Worm (Caenorhabditis elegans) whole organism, L4 larva: ENCODE results near the gene T06E8.2.

ENCODE experiments used
- F37D6.2 ChIP-seq: sonication (generic microtip); optimal IDR thresholded peaks from 2 replicates; lab custom pipeline; 2016; ENCODE audit warnings: mild to moderate bottlenecking, missing genetic modification characterization, missing compliant biosample characterization
- R02D3.7 ChIP-seq: fragments of 150-350 bp; sonication (generic microtip); optimal IDR thresholded peaks from 3 replicates; lab custom pipeline; 2014; ENCODE audit warnings: missing biosample characterization, missing genetic modification characterization
- T20F7.1 ChIP-seq: fragments of 200-800 bp; sonication (Bioruptor generic); optimal IDR thresholded peaks from 2 replicates; lab custom pipeline; 2018; ENCODE audit warnings: mild to moderate bottlenecking, missing genetic modification characterization, missing compliant biosample characterization
- T26A8.4 ChIP-seq: fragments of 200-800 bp; sonication (Bioruptor generic); IDR thresholded peaks from 2 replicates; pipeline ENCODE4 v1.3.6; 2022; ENCODE audit warnings: missing genetic modification characterization, missing compliant biosample characterization
- Y75B8A.6 ChIP-seq: fragments of 200-800 bp; sonication (Bioruptor generic); IDR thresholded peaks from 2 replicates; pipeline ENCODE4 v1.3.6; 2022; ENCODE audit warnings: missing genetic modification reagents, missing genetic modification characterization, missing compliant biosample characterization
- aly-2 ChIP-seq: sonication (generic microtip); optimal IDR thresholded peaks from 2 replicates; lab custom pipeline; 2018; ENCODE audit warnings: missing biosample characterization, missing genetic modification characterization
- arid-1 ChIP-seq: fragments of 200-800 bp; sonication (Bioruptor generic); conservative IDR thresholded peaks from 2 replicates; pipeline ENCODE4 v1.3.6; 2022; ENCODE audit warnings: missing genetic modification reagents, missing genetic modification characterization, missing compliant biosample characterization
- attf-4 ChIP-seq: sonication (generic microtip); optimal IDR thresholded peaks from 3 replicates; lab custom pipeline; 2017; ENCODE audit warnings: missing biosample characterization, missing genetic modification characterization
- ceh-20 ChIP-seq: fragments of 200-800 bp; sonication (Bioruptor generic); IDR thresholded peaks from 2 replicates; pipeline ENCODE4 v1.3.6; 2022; ENCODE audit warnings: missing genetic modification reagents, missing genetic modification characterization, missing compliant biosample characterization
- ceh-62 ChIP-seq: sonication (generic microtip); optimal IDR thresholded peaks from 2 replicates; lab custom pipeline; 2017; ENCODE audit warnings: missing biosample characterization, missing genetic modification characterization
- ceh-82 ChIP-seq: sonication (generic microtip); optimal IDR thresholded peaks from 2 replicates; lab custom pipeline; 2017; ENCODE audit warnings: missing biosample characterization, missing genetic modification characterization
- dmd-6 ChIP-seq: fragments of 200-800 bp; sonication (Bioruptor generic); IDR thresholded peaks from 2 replicates; pipeline ENCODE4 v1.3.6; 2022; ENCODE audit warnings: missing genetic modification reagents, missing genetic modification characterization, missing compliant biosample characterization
- dmd-8 ChIP-seq: fragments of 200-800 bp; sonication (Bioruptor generic); IDR thresholded peaks from 2 replicates; pipeline ENCODE4 v1.3.6; 2022; ENCODE audit warnings: missing genetic modification characterization, missing compliant biosample characterization
- dpl-1 ChIP-seq: fragments of 150-350 bp; optimal IDR thresholded peaks from 2 replicates; lab custom pipeline; 2014; ENCODE audit warnings: missing biosample characterization, missing genetic modification reagents, missing genetic modification characterization
- dve-1 ChIP-seq: sonication (generic microtip); optimal IDR thresholded peaks from 2 replicates; lab custom pipeline; 2017; ENCODE audit warnings: antibody characterized with exemption, mild to moderate bottlenecking, missing genetic modification characterization, missing compliant biosample characterization; ENCODE audit not compliant: insufficient read depth
- egl-27 ChIP-seq: sonication (generic microtip); optimal IDR thresholded peaks from 3 replicates; lab custom pipeline; 2017; ENCODE audit warnings: missing biosample characterization, missing genetic modification reagents, missing genetic modification characterization
- egl-43 ChIP-seq: fragments of 200-800 bp; sonication (Bioruptor generic); IDR thresholded peaks from 2 replicates; pipeline ENCODE4 v1.3.6; 2022; ENCODE audit warnings: missing genetic modification reagents, missing genetic modification characterization, missing compliant biosample characterization
- fkh-10 ChIP-seq: fragments of 150-350 bp; optimal IDR thresholded peaks from 2 replicates; lab custom pipeline; 2014; ENCODE audit warnings: missing biosample characterization, missing genetic modification reagents, missing genetic modification characterization
- gei-8 ChIP-seq: fragments of 200-800 bp; sonication (Bioruptor generic); optimal IDR thresholded peaks from 2 replicates; lab custom pipeline; 2018; ENCODE audit warnings: mild to moderate bottlenecking, missing genetic modification characterization, missing compliant biosample characterization
- hif-1 ChIP-seq, 2 experiments: sonication (generic microtip); optimal IDR thresholded peaks; 2 replicates each; lab custom pipeline; 2016 to 2017; ENCODE audit warnings: missing compliant biosample characterization in 2 of 2, missing genetic modification characterization in 2 of 2, missing genetic modification reagents in 2 of 2, missing genotype in 2 of 2, mild to moderate bottlenecking in 1 of 2
- hlh-11 ChIP-seq: fragments of 200-800 bp; sonication (Bioruptor generic); optimal IDR thresholded peaks from 2 replicates; lab custom pipeline; 2018; ENCODE audit warnings: mild to moderate bottlenecking, missing genetic modification characterization, missing compliant biosample characterization
- hlh-30 ChIP-seq: sonication (generic microtip); optimal IDR thresholded peaks from 2 replicates; lab custom pipeline; 2017; ENCODE audit warnings: antibody characterized with exemption, mild to moderate bottlenecking, missing genetic modification characterization, missing compliant biosample characterization; ENCODE audit not compliant: insufficient read depth
- jun-1 ChIP-seq: fragments of 150-350 bp; optimal IDR thresholded peaks from 2 replicates; lab custom pipeline; 2014; ENCODE audit warnings: missing biosample characterization, missing genetic modification reagents, missing genetic modification characterization
- lin-13 ChIP-seq: fragments of 150-350 bp; optimal IDR thresholded peaks from 2 replicates; lab custom pipeline; 2014; ENCODE audit warnings: missing biosample characterization, missing genetic modification reagents, missing genetic modification characterization
- lin-29 ChIP-seq: fragments of 200-800 bp; sonication (Bioruptor generic); IDR thresholded peaks from 2 replicates; pipeline ENCODE4 v1.3.6; 2022; ENCODE audit warnings: missing genetic modification reagents, missing genetic modification characterization, missing compliant biosample characterization
- lin-38 ChIP-seq: fragments of 200-800 bp; sonication (Bioruptor generic); IDR thresholded peaks from 2 replicates; pipeline ENCODE4 v1.3.6; 2022; ENCODE audit warnings: missing genetic modification reagents, missing genetic modification characterization, missing compliant biosample characterization
- lir-3 ChIP-seq: sonication (generic microtip); optimal IDR thresholded peaks from 2 replicates; lab custom pipeline; 2016; ENCODE audit warnings: mild to moderate bottlenecking, missing genetic modification characterization, missing compliant biosample characterization
- lsy-2 ChIP-seq, 2 experiments: fragments of 150-350 bp in 1 of 2; sonication (generic microtip) in 1 of 2; optimal IDR thresholded peaks; 2 replicates each; lab custom pipeline; 2014 to 2017; ENCODE audit warnings: missing biosample characterization in 2 of 2, missing genetic modification characterization in 2 of 2
- madf-5 ChIP-seq, 2 experiments: fragments of 200-800 bp; sonication (Bioruptor generic); IDR thresholded peaks; 2 replicates each; pipeline ENCODE4 v1.3.6; 2022; ENCODE audit warnings: missing compliant biosample characterization in 2 of 2, missing genetic modification characterization in 2 of 2
- madf-9 ChIP-seq: fragments of 200-800 bp; sonication (Bioruptor generic); conservative IDR thresholded peaks from 2 replicates; pipeline ENCODE4 v1.3.6; 2022; ENCODE audit warnings: missing genetic modification reagents, missing genetic modification characterization, missing compliant biosample characterization
- mdl-1 ChIP-seq, 2 experiments: fragments of 150-350 bp in 1 of 2; sonication (generic microtip) in 1 of 2; optimal IDR thresholded peaks; 2 replicates each; lab custom pipeline; 2014 to 2017; ENCODE audit warnings: missing biosample characterization in 2 of 2, missing genetic modification characterization in 2 of 2
- mep-1 ChIP-seq: fragments of 150-350 bp; sonication (generic microtip); optimal IDR thresholded peaks from 3 replicates; lab custom pipeline; 2014; ENCODE audit warnings: missing biosample characterization, missing genetic modification characterization
- mes-2 ChIP-seq: sonication (generic microtip); optimal IDR thresholded peaks from 2 replicates; lab custom pipeline; 2016; ENCODE audit warnings: missing genotype, mild to moderate bottlenecking, missing genetic modification characterization, missing compliant biosample characterization; ENCODE audit not compliant: poor library complexity, severe bottlenecking
- nhr-102 ChIP-seq: sonication (generic microtip); optimal IDR thresholded peaks from 2 replicates; lab custom pipeline; 2016; ENCODE audit warnings: mild to moderate bottlenecking, missing genetic modification characterization, moderate library complexity, missing compliant biosample characterization
- nhr-11 ChIP-seq: fragments of 150-350 bp; optimal IDR thresholded peaks from 2 replicates; lab custom pipeline; 2014; ENCODE audit warnings: missing biosample characterization, missing genetic modification characterization
- nhr-111 ChIP-seq: fragments of 200-800 bp; sonication (Bioruptor generic); optimal IDR thresholded peaks from 2 replicates; lab custom pipeline; 2018; ENCODE audit warnings: mild to moderate bottlenecking, missing genetic modification characterization, missing compliant biosample characterization
- nhr-42 ChIP-seq: fragments of 200-800 bp; sonication (Bioruptor generic); IDR thresholded peaks from 2 replicates; pipeline ENCODE4 v1.3.6; 2022; ENCODE audit warnings: missing genetic modification characterization, missing compliant biosample characterization
- nhr-48 ChIP-seq: sonication (generic microtip); optimal IDR thresholded peaks from 2 replicates; lab custom pipeline; 2016; ENCODE audit warnings: mild to moderate bottlenecking, missing genetic modification characterization, missing compliant biosample characterization
- pqm-1 ChIP-seq: sonication (generic microtip); optimal IDR thresholded peaks from 2 replicates; lab custom pipeline; 2017; ENCODE audit warnings: missing biosample characterization, missing genetic modification characterization
- rbr-2 ChIP-seq: sonication (generic microtip); optimal IDR thresholded peaks from 2 replicates; lab custom pipeline; 2016; ENCODE audit warnings: missing genotype, missing genetic modification characterization, missing compliant biosample characterization
- sdz-12 ChIP-seq: fragments of 200-800 bp; sonication (Bioruptor generic); optimal IDR thresholded peaks from 2 replicates; lab custom pipeline; 2018; ENCODE audit warnings: mild to moderate bottlenecking, missing genetic modification characterization, missing compliant biosample characterization
- skn-1 ChIP-seq: fragments of 150-350 bp; optimal IDR thresholded peaks from 2 replicates; lab custom pipeline; 2014; ENCODE audit warnings: missing biosample characterization, missing genetic modification characterization
- snpc-1.2 ChIP-seq: fragments of 200-800 bp; sonication (Bioruptor generic); IDR thresholded peaks from 2 replicates; pipeline ENCODE4 v1.3.6; 2022; ENCODE audit warnings: missing genetic modification reagents, missing genetic modification characterization, missing compliant biosample characterization
- spr-1 ChIP-seq: sonication (generic microtip); optimal IDR thresholded peaks from 2 replicates; lab custom pipeline; 2016; ENCODE audit warnings: mild to moderate bottlenecking, missing genetic modification characterization, missing compliant biosample characterization
- spr-3 ChIP-seq: fragments of 200-800 bp; sonication (Bioruptor generic); optimal IDR thresholded peaks from 2 replicates; lab custom pipeline; 2018; ENCODE audit warnings: mild to moderate bottlenecking, missing genetic modification characterization, missing compliant biosample characterization
- tra-1 ChIP-seq: fragments of 200-800 bp; sonication (Bioruptor generic); IDR thresholded peaks from 2 replicates; pipeline ENCODE4 v1.3.6; 2022; ENCODE audit warnings: missing genetic modification reagents, missing genetic modification characterization, missing compliant biosample characterization
- unc-130 ChIP-seq: sonication (generic microtip); optimal IDR thresholded peaks from 2 replicates; lab custom pipeline; 2016; ENCODE audit warnings: missing genetic modification reagents, missing genetic modification characterization, missing compliant biosample characterization
- unc-39 ChIP-seq: sonication (generic microtip); optimal IDR thresholded peaks from 2 replicates; lab custom pipeline; 2017; ENCODE audit warnings: missing biosample characterization, missing genetic modification characterization
- zfp-2 ChIP-seq: sonication (generic microtip); optimal IDR thresholded peaks from 2 replicates; lab custom pipeline; 2016; ENCODE audit warnings: mild to moderate bottlenecking, missing genetic modification characterization, missing compliant biosample characterization
- zip-11 ChIP-seq: fragments of 200-800 bp; sonication (Bioruptor generic); IDR thresholded peaks from 2 replicates; pipeline ENCODE4 v1.3.6; 2022; ENCODE audit warnings: missing genetic modification characterization, missing compliant biosample characterization
- zip-2 ChIP-seq: fragments of 150-350 bp; optimal IDR thresholded peaks from 2 replicates; lab custom pipeline; 2014; ENCODE audit warnings: missing biosample characterization, missing genetic modification characterization
- ztf-11 ChIP-seq: fragments of 150-350 bp; optimal IDR thresholded peaks from 2 replicates; lab custom pipeline; 2014; ENCODE audit warnings: missing biosample characterization, missing genetic modification characterization
- ztf-7 ChIP-seq: fragments of 150-350 bp; optimal IDR thresholded peaks from 2 replicates; lab custom pipeline; 2014; ENCODE audit warnings: missing biosample characterization, missing genetic modification characterization

Gene T06E8.2

ce11 chrV:10019934-10020333, 16.3 kb downstream of the T06E8.2 start (continued):
- TF ChIP-seq lir-3 (tag; lab: Kevin White, UChicago) (no peak), mdl-1 (tag; optimal IDR thresholded peaks at IDR 0.05; lab: Kevin White, UChicago) (peak; percentile 84 to 88), nhr-42 (GFP tag; lab: Robert Waterston, UW) (no peak), tra-1 (GFP tag; lab: Robert Waterston, UW) (no peak), ztf-7 (tag; lab: Kevin White, UChicago) (no peak), lin-38 (GFP tag; lab: Robert Waterston, UW) (0 out of 2 replicates have a peak, but pooled peaks have one; percentile 13), ztf-11 (tag; lab: Kevin White, UChicago) (no peak), dpl-1 (no peak), ceh-62 (tag; lab: Kevin White, UChicago) (no peak), zip-11 (GFP tag; lab: Robert Waterston, UW) (no peak), Y75B8A.6 (GFP tag; lab: Robert Waterston, UW) (no peak), hlh-30 (tag; lab: Kevin White, UChicago) (peak; percentile 87), lin-13 (GFP tag; lab: Kevin White, UChicago) (no peak), F37D6.2 (tag; lab: Kevin White, UChicago) (no peak), spr-1 (tag; lab: Kevin White, UChicago) (no peak), unc-39 (tag; lab: Kevin White, UChicago) (no peak), mes-2 (tag; lab: Kevin White, UChicago) (no peak), hlh-11 (tag; lab: Kevin White, UChicago) (peak; percentile 64), pqm-1 (tag; lab: Kevin White, UChicago) (no peak), snpc-1.2 (GFP tag; lab: Robert Waterston, UW) (no peak), dmd-8 (GFP tag; lab: Robert Waterston, UW) (no peak), zfp-2 (tag; lab: Kevin White, UChicago) (no peak), nhr-111 (GFP tag; lab: Kevin White, UChicago) (no peak), nhr-48 (tag; lab: Kevin White, UChicago) (no peak), dmd-6 (GFP tag; lab: Robert Waterston, UW) (peak; percentile 48; the same call in 1 of the 2 replicates), sdz-12 (GFP tag; lab: Kevin White, UChicago) (no peak), jun-1 (no peak), lin-29 (GFP tag; lab: Robert Waterston, UW) (no peak), hif-1 (tag; optimal IDR thresholded peaks at IDR 0.05; lab: Kevin White, UChicago) (peak in 1 of 2 experiments; percentile 36), dve-1 (tag; lab: Kevin White, UChicago) (no peak), fkh-10 (GFP tag; lab: Kevin White, UChicago) (no peak), T26A8.4 (no peak), T20F7.1 (GFP tag; lab: Kevin White, UChicago) (no peak), zip-2 (tag; lab: Kevin White, UChicago) (no peak), nhr-11 (tag; lab: Kevin White, UChicago) (peak; percentile 36), R02D3.7 (no peak), spr-3 (no peak), egl-27 (tag; lab: Kevin White, UChicago) (no peak), madf-5 (GFP tag; IDR thresholded peaks at IDR 0.05; lab: Robert Waterston, UW) (no peak), rbr-2 (tag; lab: Kevin White, UChicago) (peak; percentile 58), egl-43 (GFP tag; lab: Robert Waterston, UW) (no peak), gei-8 (GFP tag; lab: Kevin White, UChicago) (no peak), attf-4 (no peak), arid-1 (GFP tag; lab: Robert Waterston, UW) (no peak), unc-130 (no peak), aly-2 (tag; lab: Kevin White, UChicago) (no peak), ceh-82 (no peak), mep-1 (no peak), madf-9 (no peak), skn-1 (tag; lab: Kevin White, UChicago) (no peak), lsy-2 (tag; optimal IDR thresholded peaks at IDR 0.05; lab: Kevin White, UChicago) (no peak), nhr-102 (no peak), ceh-20 (no peak)
